Worm (Caenorhabditis elegans): Measurements from ENCODE around the gene Y57G11C.1147.

Gene Y57G11C.1147

DNA sequence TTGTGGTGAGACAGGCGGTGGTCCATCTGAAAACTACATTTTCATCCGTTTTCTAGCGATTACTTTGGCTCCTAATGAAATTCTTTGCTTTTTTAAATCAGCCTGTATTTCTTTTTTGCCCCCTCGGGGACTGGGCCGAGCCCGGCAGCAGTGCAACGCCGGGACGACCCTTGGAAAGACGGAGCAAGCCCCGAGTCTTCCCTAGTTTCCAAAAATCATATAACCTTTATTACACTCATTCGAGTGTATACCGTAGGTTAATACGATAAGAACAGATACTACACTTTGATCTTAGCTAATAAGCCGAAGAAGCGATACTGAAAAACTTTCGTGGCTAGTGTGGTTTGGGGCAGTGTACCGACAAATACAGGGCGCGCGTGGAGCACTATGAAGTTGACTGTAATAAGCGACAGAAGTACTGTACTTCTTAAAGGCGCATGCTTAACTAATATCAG is 32.6 kb downstream of the Y57G11C.1147 start:
- TF ChIP-seq hlh-17 (GFP tag; optimal IDR thresholded peaks at IDR 0.05; ENCODE audit: borderline replicate concordance), result no peak
- no peak for TF ChIP-seq fos-1 (tag; optimal IDR thresholded peaks at IDR 0.05)
- no peak for TF ChIP-seq pqm-1 (tag; optimal IDR thresholded peaks at IDR 0.05)
- TF ChIP-seq blmp-1 (tag; optimal IDR thresholded peaks at IDR 0.05), result no peak
- no peak for TF ChIP-seq lin-13 (GFP tag; optimal IDR thresholded peaks at IDR 0.05)
- TF ChIP-seq nhr-28 (tag; optimal IDR thresholded peaks at IDR 0.05), result no peak

DNA sequence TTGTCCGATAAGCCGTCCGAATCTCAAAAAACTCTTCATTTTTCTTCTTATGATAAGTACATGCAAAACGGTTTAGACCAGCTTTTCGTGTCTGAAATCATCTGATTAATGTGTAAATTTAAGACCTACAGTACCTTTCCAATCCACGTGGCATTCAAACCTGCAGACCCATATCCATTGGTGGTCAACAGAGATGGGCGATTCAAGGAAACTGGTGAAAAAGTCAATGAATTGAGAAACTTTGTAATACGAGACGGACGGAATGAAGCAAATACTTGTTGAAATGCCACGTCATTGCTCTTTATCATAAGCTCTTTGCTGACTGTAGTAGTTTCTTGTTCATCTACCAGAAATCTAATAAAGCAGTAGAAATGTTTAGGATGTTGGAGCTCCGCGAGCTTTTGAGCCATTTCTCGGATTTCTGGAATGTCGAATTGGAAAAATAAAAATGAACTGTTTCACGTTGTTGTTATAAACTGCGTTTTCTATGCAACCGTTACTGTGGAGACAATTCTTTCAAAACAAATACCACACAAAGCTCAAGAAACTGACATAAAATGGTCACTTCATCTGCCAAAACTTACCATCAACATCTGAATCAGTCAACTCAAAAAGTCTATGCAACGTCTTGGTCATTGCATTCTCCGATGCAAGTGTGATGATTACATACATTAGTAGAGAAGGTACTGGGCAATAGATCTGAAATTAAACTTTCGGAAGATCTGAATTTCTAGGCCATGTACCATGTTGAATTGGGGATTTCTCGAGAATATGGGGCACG is 33.2 kb downstream of the Y57G11C.1147 start:
- TF ChIP-seq fos-1 (tag; optimal IDR thresholded peaks at IDR 0.05), result no peak
- TF ChIP-seq ceh-88 (GFP tag; IDR thresholded peaks at IDR 0.05), result peak; percentile 16; the same call in 1 of the 2 replicates
- TF ChIP-seq nhr-71 (tag; optimal IDR thresholded peaks at IDR 0.05), result peak; percentile 45
- peak; percentile 17 for TF ChIP-seq rnt-1 (tag; optimal IDR thresholded peaks at IDR 0.05)
- TF ChIP-seq irx-1 (tag; optimal IDR thresholded peaks at IDR 0.05), result no peak
- TF ChIP-seq vab-15 (tag; optimal IDR thresholded peaks at IDR 0.05), result peak; percentile 46
- TF ChIP-seq unc-62 (GFP tag; optimal IDR thresholded peaks at IDR 0.05), result no peak
- TF ChIP-seq nhr-28 (tag; optimal IDR thresholded peaks at IDR 0.05), result no peak
- peak in 1 of 2 experiments; percentile 1 for TF ChIP-seq lsy-2 (tag; optimal IDR thresholded peaks at IDR 0.05)
- TF ChIP-seq ama-1 (optimal IDR thresholded peaks at IDR 0.05), result peak; percentile 79
- TF ChIP-seq ztf-4 (tag; optimal IDR thresholded peaks at IDR 0.05), result peak; percentile 38
- TF ChIP-seq ets-5 (GFP tag; IDR thresholded peaks at IDR 0.05), result 0 out of 2 replicates have a peak, but pooled peaks have one; percentile 33
- TF ChIP-seq efl-1 (optimal IDR thresholded peaks at IDR 0.05), result no peak
- peak in 1 of 2 experiments; percentile 18 for TF ChIP-seq efl-1 (GFP tag; optimal IDR thresholded peaks at IDR 0.05 in 1 of 2)
- TF ChIP-seq jun-1 (tag; optimal IDR thresholded peaks at IDR 0.05), result no peak

DNA sequence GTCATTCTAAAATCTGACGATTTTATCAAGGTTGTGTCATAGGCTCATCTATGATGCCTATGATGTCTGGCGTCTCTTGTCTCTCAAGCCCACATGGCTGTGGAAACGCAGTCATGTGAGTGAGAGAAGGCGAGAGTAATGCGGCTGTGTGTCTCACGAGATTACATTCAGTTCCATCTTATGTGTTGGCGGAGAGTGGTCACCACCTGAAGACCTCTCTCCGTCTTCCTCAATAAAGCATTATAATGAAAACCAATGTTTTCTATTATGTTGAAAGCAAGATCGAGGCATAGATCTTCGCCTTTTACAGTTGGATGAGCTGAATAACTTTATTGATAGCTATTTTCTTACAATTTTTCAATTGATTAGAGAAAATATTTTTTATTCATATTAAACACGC is 34.0 kb downstream of the Y57G11C.1147 start:
- TF ChIP-seq unc-86 (tag; optimal IDR thresholded peaks at IDR 0.05) (peak; percentile 50), snpc-4 (tag; optimal IDR thresholded peaks at IDR 0.05) (peak; percentile 13), isw-1 (GFP tag; IDR thresholded peaks at IDR 0.05) (peak; percentile 60), skn-1 (tag; optimal IDR thresholded peaks at IDR 0.05) (peak; percentile 24), efl-1 (optimal IDR thresholded peaks at IDR 0.05) (peak; percentile 50 to 55), efl-1 (GFP tag; optimal IDR thresholded peaks at IDR 0.05 in 1 of 2) (peak; percentile 44 to 92), nhr-85 (tag) (peak; percentile 77), ceh-82 (tag; optimal IDR thresholded peaks at IDR 0.05) (peak in 1 of 3 experiments; percentile 34), nhr-47 (tag; optimal IDR thresholded peaks at IDR 0.05) (peak; percentile 71), tbx-2 (tag; optimal IDR thresholded peaks at IDR 0.05) (peak; percentile 61), dsc-1 (tag; optimal IDR thresholded peaks at IDR 0.05) (peak; percentile 39), jun-1 (tag; optimal IDR thresholded peaks at IDR 0.05) (peak; percentile 2), snu-23 (GFP tag; optimal IDR thresholded peaks at IDR 0.05) (peak; percentile 77), swsn-7 (tag; optimal IDR thresholded peaks at IDR 0.05) (peak; percentile 57), nhr-19 (GFP tag; conservative IDR thresholded peaks at IDR 0.05) (peak; percentile 69), nhr-20 (tag; optimal IDR thresholded peaks at IDR 0.05) (peak; percentile 80), xbp-1 (tag; optimal IDR thresholded peaks at IDR 0.05) (peak; percentile 62), mep-1 (tag; optimal IDR thresholded peaks at IDR 0.05) (peak; percentile 64), egl-13 (tag; optimal IDR thresholded peaks at IDR 0.05) (peak; percentile 22), elt-2 (tag; optimal IDR thresholded peaks at IDR 0.05) (peak; percentile 47), lin-35 (GFP tag; optimal IDR thresholded peaks at IDR 0.05) (peak; percentile 50 to 79), ama-1 (optimal IDR thresholded peaks at IDR 0.05) (peak; percentile 57), fkh-8 (tag; optimal IDR thresholded peaks at IDR 0.05) (peak; percentile 72), nhr-90 (tag; optimal IDR thresholded peaks at IDR 0.05; ENCODE audit: poor library complexity) (peak; percentile 28), nhr-71 (tag; optimal IDR thresholded peaks at IDR 0.05) (peak; percentile 89), lsy-2 (tag; optimal IDR thresholded peaks at IDR 0.05) (peak; percentile 61 to 77), mab-9 (GFP tag; IDR thresholded peaks at IDR 0.05) (peak; percentile 44; the same call in 1 of the 2 replicates), dpl-1 (GFP tag; optimal IDR thresholded peaks at IDR 0.05) (peak; percentile 19 to 35 (median 32)), lir-3 (tag; optimal IDR thresholded peaks at IDR 0.05; ENCODE audit: poor library complexity) (peak; percentile 47), rnt-1 (tag; optimal IDR thresholded peaks at IDR 0.05) (peak; percentile 57), C16A3.4 (tag; optimal IDR thresholded peaks at IDR 0.05) (peak; percentile 51), blmp-1 (tag; optimal IDR thresholded peaks at IDR 0.05) (peak; percentile 72), lin-14 (GFP tag; optimal IDR thresholded peaks at IDR 0.05) (peak; percentile 89), elt-3 (tag; optimal IDR thresholded peaks at IDR 0.05) (peak in 1 of 6 experiments; percentile 28), lin-13 (GFP tag; optimal IDR thresholded peaks at IDR 0.05) (peak; percentile 48), mdl-1 (tag; optimal IDR thresholded peaks at IDR 0.05) (peak in 1 of 2 experiments; percentile 80)

All from whole organism, L1 larva.